Fruit fly (Drosophila melanogaster) S2 (cell line): ENCODE measurements around the gene CG12608.

Source experiments
- CG8478 ChIP-seq: fragments of >200 bp; optimal IDR thresholded peaks from 2 replicates; lab custom pipeline; 2018
- CTCF ChIP-seq, 2 experiments: fragments of >200 bp; optimal IDR thresholded peaks; 2 replicates each; lab custom pipeline; 2018

- TF ChIP-seq CG8478 (lab: Kevin White, UChicago) = no peak
- TF ChIP-seq CTCF (optimal IDR thresholded peaks at IDR 0.05; lab: Kevin White, UChicago) = no peak
Observed at dm6 chrX:15313829-15314324, 30.5 kb downstream of the CG12608 start.
